Fruit fly (Drosophila melanogaster): ENCODE results near the gene CG8004.

CG8004 gene

dm6 chr3L:19968725-19969598, 40.7 kb upstream of the CG8004 start (continued):
- TF ChIP-seq Oli (tag; optimal IDR thresholded peaks at IDR 0.05) = peak; percentile 28
- peak; percentile 28 for TF ChIP-seq CoRest (tag; optimal IDR thresholded peaks at IDR 0.05)
- peak; percentile 2 for TF ChIP-seq fd96Cb (tag; optimal IDR thresholded peaks at IDR 0.05)
- no peak for TF ChIP-seq tgo (GFP tag; IDR thresholded peaks at IDR 0.05)
- peak; percentile 12 for TF ChIP-seq BtbVII (GFP tag; optimal IDR thresholded peaks at IDR 0.05)
- no peak for TF ChIP-seq esg (GFP tag; conservative IDR thresholded peaks at IDR 0.05)
- peak; percentile 15 for TF ChIP-seq Hand (GFP tag; optimal IDR thresholded peaks at IDR 0.05)
- TF ChIP-seq CG18764 (GFP tag; optimal IDR thresholded peaks at IDR 0.05) = no peak
- TF ChIP-seq fu2 (GFP tag; optimal IDR thresholded peaks at IDR 0.05) = no peak
- no peak for TF ChIP-seq HLH3B (GFP tag; IDR thresholded peaks at IDR 0.05)
- TF ChIP-seq otp (GFP tag; IDR thresholded peaks at IDR 0.05) = no peak
- no peak for TF ChIP-seq E2f1 (GFP tag; IDR thresholded peaks at IDR 0.05)
- TF ChIP-seq Bdp1 (GFP tag; optimal IDR thresholded peaks at IDR 0.05) = no peak

- TF ChIP-seq CG12219 (GFP tag; optimal IDR thresholded peaks at IDR 0.05) = peak; percentile 13
- TF ChIP-seq CG18599 (GFP tag; optimal IDR thresholded peaks at IDR 0.05) = peak; percentile 73
- no peak for TF ChIP-seq CG13894 (tag; optimal IDR thresholded peaks at IDR 0.05)
- TF ChIP-seq seq (GFP tag; IDR thresholded peaks at IDR 0.05) = no peak
- peak; percentile 90 for TF ChIP-seq Ets65A (GFP tag)
- peak; percentile 50 for TF ChIP-seq NfI (GFP tag; optimal IDR thresholded peaks at IDR 0.05)
- TF ChIP-seq CG12659 (GFP tag; optimal IDR thresholded peaks at IDR 0.05) = peak; percentile 18
- TF ChIP-seq hkb (optimal IDR thresholded peaks at IDR 0.05) = no peak
- peak; percentile 27; the same call in 1 of the 2 replicates for TF ChIP-seq hkb (GFP tag; IDR thresholded peaks at IDR 0.05)
- TF ChIP-seq B-H2 (GFP tag; optimal IDR thresholded peaks at IDR 0.05) = peak; percentile 63
- TF ChIP-seq lilli (GFP tag; optimal IDR thresholded peaks at IDR 0.05) = peak; percentile 2
- peak; percentile 3 for TF ChIP-seq CG17568 (GFP tag; optimal IDR thresholded peaks at IDR 0.05)
- peak; percentile 50 for TF ChIP-seq CG11504 (tag; optimal IDR thresholded peaks at IDR 0.05)
- TF ChIP-seq so (GFP tag; IDR thresholded peaks at IDR 0.05) = 0 out of 3 replicates have a peak, but pooled peaks have one; percentile 9
- 0 out of 2 replicates have a peak, but pooled peaks have one; percentile 13 for TF ChIP-seq slbo (GFP tag; IDR thresholded peaks at IDR 0.05)
- peak; percentile 60 for TF ChIP-seq abd-A (tag; optimal IDR thresholded peaks at IDR 0.05)
- peak; percentile 20 for TF ChIP-seq schlank (tag; optimal IDR thresholded peaks at IDR 0.05)
- peak; percentile 43 for TF ChIP-seq CG2120 (GFP tag; optimal IDR thresholded peaks at IDR 0.05)
- peak; percentile 68 for TF ChIP-seq Hmr (GFP tag; optimal IDR thresholded peaks at IDR 0.05)
- peak; percentile 16 for TF ChIP-seq CG7839 (tag; optimal IDR thresholded peaks at IDR 0.05)
- TF ChIP-seq CG7556 (GFP tag; optimal IDR thresholded peaks at IDR 0.05) = peak; percentile 53
- TF ChIP-seq row (GFP tag; IDR thresholded peaks at IDR 0.05) = peak; percentile 50
- TF ChIP-seq PHDP (tag; optimal IDR thresholded peaks at IDR 0.05) = peak; percentile 39
- no peak for TF ChIP-seq Blimp-1 (GFP tag; optimal IDR thresholded peaks at IDR 0.05)
- TF ChIP-seq Hand (GFP tag; optimal IDR thresholded peaks at IDR 0.05) = peak; percentile 75
- TF ChIP-seq Oaz (GFP tag; IDR thresholded peaks at IDR 0.05) = peak; percentile 16; the same call in 1 of the 2 replicates
- peak; percentile 57 for TF ChIP-seq CG2678 (tag; optimal IDR thresholded peaks at IDR 0.05)
- peak; percentile 40 for TF ChIP-seq gem (tag; optimal IDR thresholded peaks at IDR 0.05)
- TF ChIP-seq CG7786 (GFP tag; optimal IDR thresholded peaks at IDR 0.05) = peak; percentile 12
- peak; percentile 56 for TF ChIP-seq lab (GFP tag; optimal IDR thresholded peaks at IDR 0.05)
- TF ChIP-seq disco-r (GFP tag; optimal IDR thresholded peaks at IDR 0.05) = no peak
- TF ChIP-seq CrebB (tag; optimal IDR thresholded peaks at IDR 0.05) = peak; percentile 22
- TF ChIP-seq CG15269 (tag; optimal IDR thresholded peaks at IDR 0.05) = peak; percentile 38
- TF ChIP-seq ash1 (GFP tag; optimal IDR thresholded peaks at IDR 0.05) = no peak
- TF ChIP-seq nau (GFP tag; optimal IDR thresholded peaks at IDR 0.05) = no peak
Observed at dm6 chr3L:19961805-19962204, 33.5 kb upstream of the CG8004 start.
